Worm (Caenorhabditis elegans): ENCODE data around the gene sek-3.

The sek-3 gene

DNA sequence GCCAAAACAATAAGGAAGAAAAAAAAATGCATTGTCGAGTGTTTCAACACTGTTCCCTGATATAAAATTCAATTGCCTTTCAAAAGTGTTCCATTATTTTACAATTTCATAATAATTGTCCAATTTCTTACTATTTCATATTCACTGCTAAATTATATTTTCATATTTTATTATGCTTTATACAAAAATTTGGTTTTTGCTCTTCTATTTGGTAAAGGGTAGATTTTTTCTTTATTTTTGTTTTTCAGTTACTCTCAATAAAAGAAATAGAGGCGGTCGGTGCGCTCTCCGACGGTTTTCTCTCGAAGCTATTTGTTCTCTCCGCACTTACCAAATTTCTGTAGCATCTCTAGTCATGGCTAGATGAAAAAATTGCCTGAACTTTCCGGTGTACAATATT is at the start of gene sek-3:
TSS of gene sek-3 (plus strand) at position 301 of the 400 bp plus-strand sequence.
- TF ChIP-seq unc-62 (GFP tag; optimal IDR thresholded peaks at IDR 0.05) = no peak

DNA sequence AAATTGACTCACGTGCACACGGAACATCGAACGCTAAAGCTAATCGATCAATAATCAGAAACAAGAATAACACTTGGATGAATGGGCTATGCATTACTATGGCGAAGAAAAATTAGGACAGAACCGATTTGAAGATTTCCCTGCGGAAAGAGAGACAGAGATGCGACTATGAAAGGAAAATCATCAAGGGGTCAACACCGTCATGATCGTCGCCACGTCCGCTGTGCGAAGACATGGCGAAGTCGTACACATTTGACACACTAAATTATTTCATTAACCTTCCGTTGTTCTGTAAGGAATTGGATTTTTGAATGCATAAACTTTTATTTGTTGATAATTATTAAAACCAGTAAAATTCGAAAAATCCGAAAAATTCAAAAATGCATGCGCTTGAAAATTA is 48.5 kb upstream of the sek-3 start, which contains the start of gene M03F4.6:
TSS of gene M03F4.6 (minus strand) at position 101 of the 400 bp plus-strand sequence.
- TF ChIP-seq unc-62 (GFP tag; optimal IDR thresholded peaks at IDR 0.05) = no peak

ce11 chrX:4970863-4971345 is 46.8 kb upstream of the sek-3 start, which contains the start of gene calu-1:
TSS of gene calu-1 (minus strand) at chrX:4970913.
- TF ChIP-seq unc-62 (GFP tag; optimal IDR thresholded peaks at IDR 0.05) = no peak

- TF ChIP-seq unc-62 (GFP tag; optimal IDR thresholded peaks at IDR 0.05) = no peak
Measured at ce11 chrX:4971427-4971826, 46.3 kb upstream of the sek-3 start.

DNA sequence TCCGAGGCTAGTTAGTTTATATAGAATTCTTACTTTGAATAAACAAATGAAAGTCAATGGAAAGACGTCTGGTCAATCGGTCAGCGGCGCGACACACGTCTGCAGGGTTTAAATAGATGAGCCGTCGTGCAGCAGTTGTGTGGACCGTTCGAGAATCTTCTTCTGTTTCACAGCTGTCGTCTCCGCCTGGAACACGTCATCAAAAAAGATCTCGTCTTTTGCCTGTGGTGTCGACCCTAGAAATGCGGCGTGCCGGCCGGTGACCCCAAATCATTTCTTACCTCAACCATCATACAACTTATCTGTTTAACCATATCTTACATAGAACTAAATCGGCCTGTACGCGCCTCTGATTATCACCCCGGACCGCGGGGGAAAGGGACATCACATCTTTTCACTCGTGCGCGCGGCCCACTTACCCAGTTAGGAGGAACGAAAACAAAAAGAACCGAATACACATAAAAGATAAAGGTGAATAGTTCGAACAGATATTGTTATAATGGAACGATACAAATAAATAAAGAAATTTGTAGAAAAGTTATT is 45.6 kb upstream of the sek-3 start:
- TF ChIP-seq unc-62 (GFP tag; optimal IDR thresholded peaks at IDR 0.05) = no peak

DNA sequence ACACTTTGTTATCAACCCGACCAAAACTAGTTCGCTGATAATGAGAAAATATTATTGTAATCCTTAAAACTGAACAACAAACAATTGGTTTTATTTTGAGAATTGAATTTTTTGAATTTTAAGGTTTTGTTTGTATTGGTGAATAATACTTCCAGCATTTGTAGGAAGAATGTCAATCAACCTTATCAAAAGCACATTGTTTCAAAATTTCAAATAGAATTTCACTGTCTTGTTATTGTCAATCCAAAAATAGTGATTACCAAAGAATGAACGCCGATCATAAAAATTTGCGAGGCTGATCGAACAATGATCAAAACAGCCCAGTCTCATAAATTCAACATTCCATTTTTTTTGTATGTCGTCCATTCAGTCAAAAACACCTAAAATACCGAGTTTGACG is 43.2 kb upstream of the sek-3 start:
- no peak for TF ChIP-seq unc-62 (GFP tag; optimal IDR thresholded peaks at IDR 0.05)

DNA sequence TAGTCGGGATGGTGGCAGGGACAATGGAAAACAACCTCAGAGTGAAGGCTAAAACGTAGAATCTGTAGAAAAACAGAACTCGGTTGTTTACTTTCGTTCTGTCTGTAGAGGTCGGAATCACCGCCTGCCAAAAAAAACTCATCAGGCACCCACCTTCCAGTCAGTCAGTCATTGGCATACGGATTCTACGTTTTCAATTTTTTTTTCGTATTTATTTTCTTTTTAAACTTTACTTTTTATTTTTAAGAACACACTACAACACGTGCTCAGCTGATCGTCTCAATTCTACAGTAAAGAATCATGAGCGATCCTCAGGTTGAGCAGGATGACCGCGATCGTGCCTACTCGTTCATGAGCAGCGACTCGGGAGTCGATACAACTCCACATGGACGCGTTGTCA is 41.2 kb upstream of the sek-3 start, which contains the start of gene lfi-1:
TSS of gene lfi-1 (plus strand) at position 301 of the 400 bp plus-strand sequence.
- no peak for TF ChIP-seq unc-62 (GFP tag; optimal IDR thresholded peaks at IDR 0.05)

ce11 chrX:4978103-4978502 is 39.6 kb upstream of the sek-3 start:
- TF ChIP-seq unc-62 (GFP tag; optimal IDR thresholded peaks at IDR 0.05) = no peak

- no peak for TF ChIP-seq unc-62 (GFP tag; optimal IDR thresholded peaks at IDR 0.05)
Measured at ce11 chrX:4979060-4979459, 38.6 kb upstream of the sek-3 start.

- no peak for TF ChIP-seq unc-62 (GFP tag; optimal IDR thresholded peaks at IDR 0.05)
Measured at ce11 chrX:4981059-4981458, 36.6 kb upstream of the sek-3 start.

DNA sequence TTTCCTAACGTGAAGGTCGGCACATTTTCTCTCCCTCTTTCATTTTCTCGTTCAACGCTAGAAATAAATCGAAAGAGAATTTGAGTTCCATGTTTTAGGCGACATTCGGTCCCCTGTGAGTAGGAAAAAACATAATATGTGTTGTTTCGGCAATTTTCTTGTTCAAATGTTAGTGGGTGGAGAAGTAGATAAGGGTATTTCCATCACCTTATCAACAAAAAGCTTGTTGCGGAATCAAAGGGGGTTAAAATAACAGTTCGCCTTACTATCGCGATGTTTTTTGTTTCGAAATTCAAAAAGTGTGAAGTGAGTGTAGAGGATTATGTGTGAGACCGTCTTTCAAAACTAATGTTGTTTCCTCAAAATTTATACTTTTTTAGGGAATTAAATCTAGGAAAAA is 36.1 kb upstream of the sek-3 start:
- TF ChIP-seq unc-62 (GFP tag; optimal IDR thresholded peaks at IDR 0.05) = no peak

DNA sequence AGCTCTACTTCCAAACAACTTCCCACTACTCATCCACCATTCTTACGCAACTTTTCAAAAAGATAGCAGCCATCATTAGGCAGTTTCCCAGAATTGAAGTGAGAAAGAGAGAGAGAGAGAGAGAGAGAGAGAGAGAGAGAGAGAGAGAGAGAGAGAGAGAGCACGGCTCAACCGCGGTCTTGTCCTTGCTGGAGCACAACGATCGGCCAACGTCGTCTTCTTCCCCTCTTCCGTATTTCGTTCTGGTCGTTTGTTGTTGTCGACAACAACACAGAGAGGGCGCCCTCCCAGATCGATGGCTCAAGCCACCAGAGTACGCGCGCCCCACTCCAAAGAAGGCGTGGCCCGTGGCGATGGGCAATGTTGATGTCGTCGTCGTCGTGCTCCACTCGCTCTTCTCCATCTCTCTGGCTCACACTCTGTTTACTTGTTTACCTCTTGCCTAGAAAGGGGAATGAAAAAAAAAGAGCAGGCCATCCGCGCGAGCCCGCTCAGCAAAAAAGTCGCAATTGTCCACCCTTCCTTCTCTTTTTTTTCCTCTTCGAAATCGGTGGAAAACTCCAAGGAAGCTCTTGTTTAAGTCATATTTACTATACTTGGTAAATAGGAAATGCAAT is 35.6 kb upstream of the sek-3 start:
- no peak for TF ChIP-seq unc-62 (GFP tag; optimal IDR thresholded peaks at IDR 0.05)

DNA sequence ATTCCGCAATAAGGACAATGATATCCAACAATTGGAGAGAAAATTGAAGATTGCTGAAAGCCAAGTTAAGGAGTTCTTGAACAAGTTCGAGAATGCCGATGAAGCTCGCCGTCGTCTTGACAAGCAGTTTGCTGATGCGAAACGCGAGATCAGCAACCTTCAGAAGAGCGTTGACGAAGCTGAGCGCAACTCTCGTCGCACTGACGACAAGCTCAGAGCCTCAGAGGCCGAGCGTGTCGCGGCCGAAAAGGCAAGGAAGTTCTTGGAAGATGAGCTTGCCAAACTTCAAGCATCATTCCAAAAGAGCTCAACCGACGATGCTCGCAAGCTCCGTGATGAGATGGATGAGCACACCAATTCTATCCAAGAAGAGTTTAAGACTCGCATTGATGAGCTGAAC is 31.3 kb upstream of the sek-3 start:
- TF ChIP-seq unc-62 (GFP tag; optimal IDR thresholded peaks at IDR 0.05) = no peak

ce11 chrX:4987617-4988016 is 30.1 kb upstream of the sek-3 start:
- TF ChIP-seq unc-62 (GFP tag; optimal IDR thresholded peaks at IDR 0.05) = no peak

- TF ChIP-seq unc-62 (GFP tag; optimal IDR thresholded peaks at IDR 0.05) = no peak
Measured at ce11 chrX:4992523-4992922, 25.2 kb upstream of the sek-3 start.

DNA sequence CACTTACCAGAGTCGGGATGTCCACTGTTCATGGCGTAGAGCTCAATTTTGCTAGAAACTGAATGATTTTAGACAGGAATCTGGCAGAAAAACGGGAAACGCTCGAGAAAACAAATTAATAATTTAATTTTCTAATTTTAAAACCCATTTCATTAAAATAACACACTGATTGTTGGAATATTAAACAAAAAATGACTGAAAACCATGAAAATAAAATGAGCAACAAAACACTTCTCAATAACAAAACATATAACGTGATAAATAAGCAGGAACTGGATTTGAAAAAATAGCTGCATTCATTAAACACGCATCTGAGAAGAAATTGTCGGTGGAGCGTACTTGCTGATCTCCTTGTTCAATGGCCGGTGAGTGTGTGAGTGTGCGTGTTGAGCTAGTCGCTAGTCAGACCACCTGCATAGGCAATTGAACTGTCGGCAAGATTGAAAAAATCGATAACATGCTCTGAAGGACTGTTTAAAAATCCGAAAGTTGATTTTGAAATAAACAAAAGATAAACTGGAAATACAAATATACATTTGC is 20.1 kb upstream of the sek-3 start, which contains the start of gene ZC8.6:
TSS of gene ZC8.6 (minus strand) at position 51 of the 540 bp plus-strand sequence.
- TF ChIP-seq unc-62 (GFP tag; optimal IDR thresholded peaks at IDR 0.05) = no peak

- TF ChIP-seq unc-62 (GFP tag; optimal IDR thresholded peaks at IDR 0.05) = no peak
Measured at ce11 chrX:4998875-4999274, 18.8 kb upstream of the sek-3 start, which contains the start of gene set-30. TSS of gene set-30 (plus strand) at chrX:4999270.

All from whole organism, dauer.